Worm (Caenorhabditis elegans) whole organism, late embryonic: ENCODE results near the gene clec-178.

Experiments
- ceh-31 ChIP-seq: sonication (generic microtip); optimal IDR thresholded peaks from 2 replicates; lab custom pipeline; 2016; ENCODE audit warnings: missing genetic modification characterization, missing compliant biosample characterization
- elt-2 ChIP-seq: sonication (generic microtip); optimal IDR thresholded peaks from 2 replicates; lab custom pipeline; 2016; ENCODE audit warnings: missing genetic modification reagents, missing genetic modification characterization, missing compliant biosample characterization
- ets-4 ChIP-seq: sonication (generic microtip); optimal IDR thresholded peaks from 2 replicates; lab custom pipeline; 2016; ENCODE audit warnings: missing genetic modification characterization, missing compliant biosample characterization
- nhr-11 ChIP-seq: fragments of 150-350 bp; optimal IDR thresholded peaks from 2 replicates; lab custom pipeline; 2014; ENCODE audit warnings: missing biosample characterization, missing genetic modification characterization

DNA sequence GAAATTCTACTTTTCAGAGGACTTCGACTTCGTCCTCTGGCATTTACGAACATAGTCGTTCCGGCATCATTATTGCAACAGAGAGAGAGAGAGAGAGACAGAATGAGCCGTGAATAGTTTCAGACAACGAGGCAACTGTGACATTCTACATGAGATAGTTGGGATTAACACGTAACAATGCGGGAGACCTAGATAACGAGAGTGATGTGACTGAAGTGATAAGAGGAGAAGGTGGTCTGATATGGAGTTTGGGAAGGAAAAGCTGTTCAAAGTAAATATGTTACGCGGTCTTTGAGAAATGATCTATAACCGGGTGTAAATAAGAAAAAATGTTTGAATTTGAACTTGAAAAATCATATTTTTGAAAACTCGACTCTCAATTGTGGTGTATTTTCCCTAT is 5.7 kb downstream of the clec-178 start:
- TF ChIP-seq elt-2 (tag; lab: Kevin White, UChicago) (peak; percentile 75), ceh-31 (no peak), nhr-11 (tag; lab: Kevin White, UChicago) (no peak), ets-4 (tag; lab: Kevin White, UChicago) (no peak)
